Worm (Caenorhabditis elegans): ENCODE measurements around the gene C31B8.16.
"Not testable (repeated sequence)": the region's sequence is repeated elsewhere in the genome, so short reads cannot be mapped to it uniquely, and the experiment has no call there.

Gene C31B8.16

ce11 chrV:2922594-2922993, 7.3 kb upstream of the C31B8.16 start, which contains the start of gene srh-38:
TSS of gene srh-38 (minus strand) at chrV:2922694.
- no peak for TF ChIP-seq unc-62 (GFP tag; optimal IDR thresholded peaks at IDR 0.05)

- TF ChIP-seq unc-62 (GFP tag; optimal IDR thresholded peaks at IDR 0.05) = no peak
These were observed 2.3 kb upstream of the C31B8.16 start, which contains the start of gene C31B8.12 for ce11 chrV:2927553-2927952. TSS of gene C31B8.12 (minus strand) at chrV:2927653.

DNA sequence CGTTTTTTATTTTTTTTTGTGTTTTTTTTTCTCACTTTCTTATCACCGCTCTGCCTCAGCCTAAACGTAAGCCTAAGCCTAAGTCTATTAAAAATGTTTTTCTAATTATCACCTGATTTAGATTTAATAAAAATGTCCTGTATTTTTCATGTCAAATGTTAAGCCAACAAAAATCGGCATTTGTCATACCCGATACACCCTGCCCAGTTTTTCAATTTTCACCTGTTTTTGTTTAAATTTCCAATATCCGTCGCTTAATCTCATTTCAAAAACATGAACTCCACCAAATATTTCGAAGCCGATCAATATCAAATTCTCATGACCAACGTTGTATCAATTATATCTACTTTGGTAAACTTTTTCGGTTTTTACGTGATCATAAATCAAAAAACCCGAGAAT, 1.4 kb downstream of the C31B8.16 start, which contains the start of gene C31B8.1:
C31B8.1 (plus strand) TSS at position 301 of the 400 bp plus-strand sequence.
- TF ChIP-seq unc-62 (GFP tag; optimal IDR thresholded peaks at IDR 0.05) = no peak

DNA sequence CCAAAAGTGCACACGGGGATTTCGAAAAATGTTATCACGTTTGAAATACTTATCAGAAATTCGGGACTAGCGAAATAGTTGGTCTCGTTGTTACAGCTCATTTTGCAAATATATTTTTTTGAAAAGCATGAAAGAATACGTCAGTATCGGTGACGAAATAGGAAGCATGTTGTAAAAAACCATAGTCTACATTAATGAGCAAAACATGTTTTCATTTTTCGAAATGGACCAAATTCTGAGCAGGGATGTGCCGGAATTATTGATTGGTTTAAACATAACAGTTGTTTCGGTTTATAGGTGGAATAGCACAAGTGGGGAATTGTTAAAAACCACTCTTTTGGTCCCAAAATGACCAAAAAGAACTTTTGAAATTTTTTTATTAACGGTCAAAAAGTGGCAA, 4.2 kb downstream of the C31B8.16 start, which contains the start of gene srh-247:
srh-247 (minus strand) TSS at position 101 of the 400 bp plus-strand sequence.
- TF ChIP-seq unc-62 (GFP tag; optimal IDR thresholded peaks at IDR 0.05) = no peak

- no peak for TF ChIP-seq unc-62 (GFP tag; optimal IDR thresholded peaks at IDR 0.05)
These were observed 8.6 kb downstream of the C31B8.16 start, which contains the start of gene srw-141 for ce11 chrV:2938497-2938896. TSS of gene srw-141 (minus strand) at chrV:2938597.

ce11 chrV:2941405-2941804, 11.6 kb downstream of the C31B8.16 start, which contains the start of gene srw-143:
TSS of gene srw-143 (minus strand) at chrV:2941505.
- no peak for TF ChIP-seq unc-62 (GFP tag; optimal IDR thresholded peaks at IDR 0.05)

ce11 chrV:2942247-2942646, 12.4 kb downstream of the C31B8.16 start:
- no peak for TF ChIP-seq unc-62 (GFP tag; optimal IDR thresholded peaks at IDR 0.05)

DNA sequence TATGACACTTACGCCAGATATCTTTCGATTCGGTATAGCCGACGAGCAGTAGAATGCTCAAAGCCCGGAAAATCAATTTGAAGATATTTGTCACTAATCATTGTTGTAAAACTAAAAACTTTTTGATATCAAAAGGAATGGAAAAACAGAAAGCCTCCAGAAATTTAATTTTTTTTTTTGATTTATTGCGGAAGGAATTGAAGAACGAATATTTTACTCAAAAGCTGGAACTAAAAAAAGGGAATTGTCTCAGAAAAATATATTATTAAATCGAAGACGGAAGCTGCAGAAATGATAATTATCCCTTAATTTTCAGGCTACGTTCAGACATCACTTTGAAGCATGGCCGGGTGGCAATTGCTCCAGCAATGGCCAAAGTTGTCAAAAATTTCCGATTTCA, 14.0 kb downstream of the C31B8.16 start, which contains the start of gene srw-137:
srw-137 (minus strand) TSS at position 101 of the 400 bp plus-strand sequence.
- TF ChIP-seq unc-62 (GFP tag; optimal IDR thresholded peaks at IDR 0.05) = no peak

- no peak for TF ChIP-seq unc-62 (GFP tag; optimal IDR thresholded peaks at IDR 0.05)
These were observed 15.7 kb downstream of the C31B8.16 start, which contains the start of gene srh-87 for ce11 chrV:2945602-2946001. TSS of gene srh-87 (minus strand) at chrV:2945702.

DNA sequence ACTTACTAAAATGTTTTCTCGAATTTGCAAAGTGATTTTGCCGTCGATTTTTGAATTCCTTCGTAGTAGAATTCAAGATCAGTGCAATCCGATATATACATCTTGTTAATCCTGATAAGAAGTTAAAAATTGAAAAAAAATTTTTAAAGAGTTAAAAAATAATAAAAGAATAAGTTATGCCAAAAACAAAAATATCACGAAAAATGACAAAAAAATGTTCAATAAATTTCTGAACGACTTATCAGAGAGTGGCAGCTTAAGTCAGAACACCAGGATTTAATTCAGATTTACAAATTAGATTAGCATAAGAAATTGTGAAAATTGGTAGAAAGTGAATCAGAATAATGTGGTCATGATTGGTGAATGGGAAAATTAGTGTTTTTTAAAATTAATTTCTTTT, 22.2 kb downstream of the C31B8.16 start, which contains the start of gene srw-122:
srw-122 (minus strand) TSS at position 101 of the 400 bp plus-strand sequence.
- TF ChIP-seq unc-62 (GFP tag; optimal IDR thresholded peaks at IDR 0.05) = not testable (repeated sequence)

- TF ChIP-seq unc-62 (GFP tag; optimal IDR thresholded peaks at IDR 0.05) = not testable (repeated sequence)
These were observed 25.5 kb downstream of the C31B8.16 start, which contains the start of gene srh-248 for ce11 chrV:2955342-2955741. TSS of gene srh-248 (minus strand) at chrV:2955442.

ce11 chrV:2958202-2958601, 28.3 kb downstream of the C31B8.16 start, which contains the start of gene srw-142:
TSS of gene srw-142 (minus strand) at chrV:2958302.
- TF ChIP-seq unc-62 (GFP tag; optimal IDR thresholded peaks at IDR 0.05) = no peak

- TF ChIP-seq unc-62 (GFP tag; optimal IDR thresholded peaks at IDR 0.05) = no peak
These were observed 31.0 kb downstream of the C31B8.16 start, which contains the start of gene srw-144 for ce11 chrV:2960894-2961293. TSS of gene srw-144 (minus strand) at chrV:2960994.

- no peak for TF ChIP-seq unc-62 (GFP tag; optimal IDR thresholded peaks at IDR 0.05)
These were observed 33.1 kb downstream of the C31B8.16 start, which contains the start of gene srw-138 for ce11 chrV:2962960-2963359. TSS of gene srw-138 (minus strand) at chrV:2963060.

- no peak for TF ChIP-seq unc-62 (GFP tag; optimal IDR thresholded peaks at IDR 0.05)
These were observed 34.9 kb downstream of the C31B8.16 start, which contains the start of gene srh-88 for ce11 chrV:2964786-2965185. TSS of gene srh-88 (minus strand) at chrV:2964886.

- no peak for TF ChIP-seq unc-62 (GFP tag; optimal IDR thresholded peaks at IDR 0.05)
These were observed 41.6 kb downstream of the C31B8.16 start, which contains the start of gene srw-129 for ce11 chrV:2971307-2971999. TSS of gene srw-129 (plus strand) at chrV:2971949.
